Fruit fly (Drosophila melanogaster): ENCODE data around the gene mRpL14.

DNA sequence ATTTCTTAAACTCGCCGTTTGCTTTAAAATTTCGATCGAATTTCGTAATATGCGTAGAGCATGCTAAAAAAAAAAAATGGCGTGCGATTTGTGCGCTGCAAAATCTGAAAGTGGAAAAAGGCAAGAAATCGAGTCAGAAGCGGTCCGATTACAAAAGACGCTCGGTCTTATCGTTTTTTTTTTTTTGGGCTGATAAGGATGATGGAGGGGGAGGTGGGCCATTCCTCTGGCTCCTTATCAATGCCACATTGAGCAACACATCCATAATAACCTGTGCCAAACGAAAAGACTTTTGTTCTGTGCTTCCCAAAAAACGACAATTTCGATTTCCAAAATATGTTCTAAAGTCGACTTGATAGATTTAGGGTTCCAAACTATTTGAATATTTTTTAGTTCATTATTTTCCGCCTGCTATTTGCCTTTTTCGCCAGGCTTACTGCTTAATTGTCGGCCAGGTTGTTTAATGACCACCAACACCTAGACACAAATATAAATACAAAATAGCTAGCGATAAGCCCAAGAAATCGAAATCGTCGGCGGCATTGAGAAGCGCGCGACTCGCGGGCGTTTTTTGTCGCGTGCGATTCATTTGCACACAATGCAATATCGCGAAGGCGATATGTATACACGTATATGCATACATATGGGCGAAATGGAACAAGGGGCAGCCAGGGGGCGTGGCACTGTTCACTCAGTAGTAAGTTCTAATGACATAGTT lies 5.2 kb upstream of the mRpL14 start:
- TF ChIP-seq CG8632 (GFP tag; optimal IDR thresholded peaks at IDR 0.05) (no peak), eg (GFP tag; IDR thresholded peaks at IDR 0.05) (no peak), CG6854 (GFP tag; optimal IDR thresholded peaks at IDR 0.05) (no peak), spab (GFP tag; optimal IDR thresholded peaks at IDR 0.05) (no peak), dac (GFP tag; optimal IDR thresholded peaks at IDR 0.05) (no peak), esn (GFP tag; optimal IDR thresholded peaks at IDR 0.05) (no peak), achi (GFP tag; optimal IDR thresholded peaks at IDR 0.05) (no peak), fd85E (GFP tag; optimal IDR thresholded peaks at IDR 0.05) (no peak), Gug (GFP tag; IDR thresholded peaks at IDR 0.05) (no peak)
